Worm (Caenorhabditis elegans) whole organism, midembryonic: ENCODE results near the gene T10B5.7.

Experiments used
- T22C8.4 ChIP-seq: fragments of 200-800 bp; sonication (Bioruptor generic); IDR thresholded peaks from 2 replicates; pipeline ENCODE4 v1.3.6; 2022; ENCODE audit warnings: missing genetic modification characterization, missing compliant biosample characterization
- cog-1 ChIP-seq: sonication (generic microtip); optimal IDR thresholded peaks from 2 replicates; lab custom pipeline; 2016; ENCODE audit warnings: missing genetic modification characterization, missing compliant biosample characterization
- flt-1 ChIP-seq: fragments of 200-800 bp; sonication (Bioruptor generic); IDR thresholded peaks from 2 replicates; pipeline ENCODE4 v1.3.6; 2022; ENCODE audit warnings: missing genetic modification characterization, missing compliant biosample characterization
- klf-2 ChIP-seq: fragments of 200-800 bp; sonication (Bioruptor generic); conservative IDR thresholded peaks from 2 replicates; pipeline ENCODE4 v1.3.6; 2022; ENCODE audit warnings: missing genetic modification reagents, missing genetic modification characterization, missing compliant biosample characterization
- med-1 ChIP-seq: sonication (generic microtip); optimal IDR thresholded peaks from 2 replicates; lab custom pipeline; 2017; ENCODE audit warnings: missing genetic modification characterization, mild to moderate bottlenecking, missing compliant biosample characterization, antibody characterized with exemption, missing genetic modification reagents; ENCODE audit not compliant: insufficient read depth
- ref-1 ChIP-seq: fragments of 200-800 bp; sonication (Bioruptor generic); conservative IDR thresholded peaks from 2 replicates; pipeline ENCODE4 v1.3.6; 2022; ENCODE audit warnings: missing genetic modification reagents, missing genetic modification characterization, missing compliant biosample characterization
- tab-1 ChIP-seq: fragments of 200-800 bp; sonication (Bioruptor generic); IDR thresholded peaks from 2 replicates; pipeline ENCODE4 v1.3.6; 2022; ENCODE audit warnings: missing genetic modification characterization, missing compliant biosample characterization
- ztf-23 ChIP-seq: fragments of 200-800 bp; sonication (Bioruptor generic); IDR thresholded peaks from 2 replicates; pipeline ENCODE4 v1.3.6; 2022; ENCODE audit warnings: missing genetic modification reagents, missing genetic modification characterization, missing compliant biosample characterization

DNA sequence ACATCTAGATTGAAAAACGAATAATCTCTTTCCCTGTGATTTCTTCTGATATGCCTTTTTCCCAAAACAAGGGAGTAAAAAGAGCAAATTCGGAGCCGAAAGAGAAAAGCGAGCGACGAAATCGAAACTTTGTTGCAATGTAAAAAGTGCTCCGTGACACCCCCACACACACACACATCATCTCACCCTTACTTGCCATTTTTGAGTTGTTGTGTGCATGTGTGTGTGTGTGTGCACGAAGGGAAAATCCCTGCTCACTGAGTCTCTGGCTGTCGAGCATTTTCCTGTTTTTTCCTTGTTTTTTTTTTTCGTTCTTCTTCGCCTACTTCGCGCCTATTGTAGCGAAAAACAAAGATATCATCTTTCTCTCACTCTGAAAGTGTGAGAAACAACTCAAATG lies 41.0 kb downstream of the T10B5.7 start:
- no peak for TF ChIP-seq ztf-23 (GFP tag; lab: Robert Waterston, UW)
- no peak for TF ChIP-seq klf-2 (GFP tag; lab: Robert Waterston, UW)
- TF ChIP-seq flt-1 (GFP tag; lab: Robert Waterston, UW): no peak
- no peak for TF ChIP-seq T22C8.4
- TF ChIP-seq tab-1 (GFP tag; lab: Robert Waterston, UW): no peak
- no peak for TF ChIP-seq ref-1
- TF ChIP-seq med-1 (GFP tag; lab: Kevin White, UChicago): no peak
- TF ChIP-seq cog-1 (tag; lab: Kevin White, UChicago): no peak
